Worm (Caenorhabditis elegans) whole organism, L3 larva: Measurements from ENCODE around the gene F17E9.5.

Experiments
- aly-2 ChIP-seq: fragments of 150-350 bp; optimal IDR thresholded peaks from 2 replicates; lab custom pipeline; 2014; ENCODE audit warnings: missing biosample characterization, missing genetic modification characterization
- ama-1 ChIP-seq: fragments of 150-350 bp; optimal IDR thresholded peaks from 2 replicates; lab custom pipeline; 2018
- daf-12 ChIP-seq: fragments of 150-350 bp; optimal IDR thresholded peaks from 2 replicates; lab custom pipeline; 2014; ENCODE audit warnings: missing biosample characterization, missing genetic modification reagents, missing genetic modification characterization
- jun-1 ChIP-seq: fragments of 150-350 bp; optimal IDR thresholded peaks from 2 replicates; lab custom pipeline; 2014; ENCODE audit warnings: missing biosample characterization, missing genetic modification reagents, missing genetic modification characterization
- nhr-43 ChIP-seq: sonication (generic microtip); optimal IDR thresholded peaks from 2 replicates; lab custom pipeline; 2016; ENCODE audit warnings: mild to moderate bottlenecking, missing genetic modification characterization, missing compliant biosample characterization; ENCODE audit not compliant: poor library complexity, severe bottlenecking
- unc-62 ChIP-seq: fragments of 150-350 bp; sonication (generic microtip); optimal IDR thresholded peaks from 4 replicates; lab custom pipeline; 2014; ENCODE audit warnings: missing biosample characterization, missing genetic modification reagents, missing genetic modification characterization
- ztf-11 ChIP-seq: fragments of 150-350 bp; optimal IDR thresholded peaks from 2 replicates; lab custom pipeline; 2014; ENCODE audit warnings: missing biosample characterization, missing genetic modification characterization

DNA sequence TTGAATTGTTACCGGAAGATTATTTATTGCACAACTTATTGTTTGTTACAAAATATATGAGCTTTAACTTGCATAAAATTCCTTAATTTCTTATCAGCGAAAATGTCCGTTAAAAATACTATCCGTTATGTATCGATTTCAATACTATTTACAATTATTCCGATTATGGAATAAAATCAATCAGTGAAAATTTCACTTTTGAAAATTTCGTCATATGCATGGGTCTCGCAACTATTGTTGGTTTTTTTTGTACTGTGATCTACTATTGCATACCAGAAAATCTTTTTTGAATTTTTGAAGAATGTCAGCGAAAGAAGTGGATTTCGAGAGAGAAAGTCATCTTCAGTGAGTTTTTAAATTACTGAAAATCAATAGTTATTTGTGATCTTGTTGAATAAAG is 48.4 kb upstream of the F17E9.5 start, which contains the start of gene nprl-3:
- TF ChIP-seq nhr-43 (tag; lab: Kevin White, UChicago) = no peak
- TF ChIP-seq aly-2 = no peak
- TF ChIP-seq unc-62 = no peak
- TF ChIP-seq daf-12 (tag; lab: Kevin White, UChicago) = no peak
- TF ChIP-seq jun-1 = no peak
- TF ChIP-seq ama-1 (lab: Kevin White, UChicago) = no peak
- no peak for TF ChIP-seq ztf-11 (tag; lab: Kevin White, UChicago)
